Fruit fly (Drosophila melanogaster) whole organism, embryonic: ENCODE data around the gene tho2.

Experiments used
- Bteb2 ChIP-seq: fragments of 200-800 bp; sonication (Bioruptor generic); optimal IDR thresholded peaks from 2 replicates; lab custom pipeline; 2016; ENCODE audit warnings: missing biosample characterization, missing genetic modification characterization
- CG10274 ChIP-seq: fragments of 200-800 bp; sonication (Bioruptor generic); optimal IDR thresholded peaks from 3 replicates; lab custom pipeline; 2017; ENCODE audit warnings: missing biosample characterization, mild to moderate bottlenecking, missing genetic modification characterization
- CG10321 ChIP-seq: fragments of 200-800 bp; sonication (Bioruptor generic); IDR thresholded peaks from 2 replicates; pipeline ENCODE4 v1.3.6; 2022; ENCODE audit warnings: missing biosample characterization, missing genetic modification characterization
- CG13296 ChIP-seq: fragments of 200-800 bp; sonication (Bioruptor generic); optimal IDR thresholded peaks from 3 replicates; lab custom pipeline; 2018; ENCODE audit warnings: missing biosample characterization, mild to moderate bottlenecking, missing genetic modification characterization
- CG14710 ChIP-seq: fragments of 200-800 bp; sonication (Bioruptor generic); optimal IDR thresholded peaks from 3 replicates; lab custom pipeline; 2019; ENCODE audit warnings: missing biosample characterization, mild to moderate bottlenecking, missing genetic modification characterization, moderate library complexity
- CG17328 ChIP-seq: fragments of 200-800 bp; sonication (Bioruptor generic); IDR thresholded peaks from 2 replicates; pipeline ENCODE4 v1.3.6; 2022; ENCODE audit warnings: missing biosample characterization, missing genetic modification characterization
- CG17361 ChIP-seq: fragments of 200-800 bp; sonication (Bioruptor generic); IDR thresholded peaks from 3 replicates; pipeline ENCODE4 v1.3.6; 2022; ENCODE audit warnings: missing biosample characterization, missing genetic modification characterization
- CG2120 ChIP-seq: fragments of 200-800 bp; sonication (Bioruptor generic); optimal IDR thresholded peaks from 3 replicates; lab custom pipeline; 2016; ENCODE audit warnings: missing biosample characterization, missing genetic modification characterization
- CG33557 ChIP-seq: fragments of 200-800 bp; sonication (Bioruptor generic); optimal IDR thresholded peaks from 2 replicates; lab custom pipeline; 2019; ENCODE audit warnings: missing biosample characterization, mild to moderate bottlenecking, missing genetic modification characterization, moderate library complexity
- CG3407 ChIP-seq: fragments of 200-800 bp; sonication (Bioruptor generic); optimal IDR thresholded peaks from 2 replicates; lab custom pipeline; 2018; ENCODE audit warnings: missing biosample characterization, mild to moderate bottlenecking, missing genetic modification characterization
- CG4617 ChIP-seq: fragments of 200-800 bp; sonication (Bioruptor generic); optimal IDR thresholded peaks from 3 replicates; lab custom pipeline; 2016; ENCODE audit warnings: missing biosample characterization, missing genetic modification characterization, borderline replicate concordance
- CG6272 ChIP-seq: fragments of 200-800 bp; sonication (Bioruptor generic); IDR thresholded peaks from 2 replicates; pipeline ENCODE4 v1.3.6; 2022; ENCODE audit warnings: missing biosample characterization, missing genetic modification characterization
- CG7556 ChIP-seq: fragments of 200-800 bp; sonication (Bioruptor generic); optimal IDR thresholded peaks from 2 replicates; lab custom pipeline; 2017; ENCODE audit warnings: missing biosample characterization, mild to moderate bottlenecking, missing genetic modification characterization
- CG7745 ChIP-seq: fragments of 200-800 bp; sonication (Bioruptor generic); optimal IDR thresholded peaks from 2 replicates; lab custom pipeline; 2018; ENCODE audit warnings: missing biosample characterization, mild to moderate bottlenecking, missing genetic modification characterization, moderate library complexity
- D19A ChIP-seq: fragments of 200-800 bp; optimal IDR thresholded peaks from 3 replicates; lab custom pipeline; 2019; ENCODE audit warnings: missing biosample characterization, mild to moderate bottlenecking, missing genetic modification characterization, moderate library complexity
- Deaf1 ChIP-seq: fragments of 200-800 bp; optimal IDR thresholded peaks from 3 replicates; lab custom pipeline; 2019; ENCODE audit warnings: missing biosample characterization, mild to moderate bottlenecking, missing genetic modification characterization, moderate library complexity
- HHEX ChIP-seq: fragments of 200-800 bp; sonication (Bioruptor generic); optimal IDR thresholded peaks from 3 replicates; lab custom pipeline; 2017; ENCODE audit warnings: missing biosample characterization, mild to moderate bottlenecking, missing genetic modification characterization, missing genetic modification reagents
- HmgD ChIP-seq: fragments of 200-800 bp; sonication (Bioruptor generic); optimal IDR thresholded peaks from 3 replicates; lab custom pipeline; 2016; ENCODE audit warnings: missing biosample characterization, missing genetic modification characterization
- Hr51 ChIP-seq, 2 experiments: fragments of 200-800 bp; sonication (Bioruptor generic); optimal IDR thresholded peaks; 2 replicates in 1 of 2; 3 replicates in 1 of 2; lab custom pipeline; 2016 to 2018; ENCODE audit warnings: missing biosample characterization in 2 of 2, missing genetic modification characterization in 2 of 2, mild to moderate bottlenecking in 1 of 2, moderate library complexity in 1 of 2
- Lim3 ChIP-seq: fragments of 200-800 bp; sonication (Bioruptor generic); IDR thresholded peaks from 2 replicates; pipeline ENCODE4 v1.3.6; 2022; ENCODE audit warnings: missing biosample characterization, missing genetic modification characterization
- MESR4 ChIP-seq: fragments of 200-800 bp; sonication (Bioruptor generic); optimal IDR thresholded peaks from 2 replicates; lab custom pipeline; 2018; ENCODE audit warnings: missing biosample characterization, mild to moderate bottlenecking, missing genetic modification characterization, moderate library complexity
- MTF-1 ChIP-seq: fragments of 200-800 bp; sonication (Bioruptor generic); optimal IDR thresholded peaks from 2 replicates; lab custom pipeline; 2018; ENCODE audit warnings: missing biosample characterization, mild to moderate bottlenecking, missing genetic modification characterization, borderline replicate concordance
- Mad ChIP-seq: fragments of 200-800 bp; sonication (Bioruptor generic); optimal IDR thresholded peaks from 2 replicates; lab custom pipeline; 2016; ENCODE audit warnings: missing biosample characterization, missing genetic modification characterization
- NC2β ChIP-seq: fragments of 200-800 bp; sonication (Bioruptor generic); optimal IDR thresholded peaks from 2 replicates; lab custom pipeline; 2016; ENCODE audit warnings: missing biosample characterization, missing genetic modification characterization
- Nf-YC ChIP-seq: fragments of 200-800 bp; optimal IDR thresholded peaks from 3 replicates; lab custom pipeline; 2019; ENCODE audit warnings: missing biosample characterization, mild to moderate bottlenecking, missing genetic modification characterization, moderate library complexity
- Pdp1 ChIP-seq, 2 experiments: fragments of 200-800 bp; sonication (Bioruptor generic); optimal IDR thresholded peaks; 3 replicates each; lab custom pipeline; 2016; ENCODE audit warnings: missing biosample characterization in 2 of 2, missing genetic modification characterization in 2 of 2, mild to moderate bottlenecking in 1 of 2, moderate library complexity in 1 of 2
- Trl ChIP-seq, 3 experiments: fragments of >200 bp in 2 of 3; fragments of 200-800 bp in 1 of 3; sonication (Bioruptor generic) in 1 of 3; optimal IDR thresholded peaks; 2 replicates in 1 of 3; 3 replicates in 2 of 3; lab custom pipeline; 2016 to 2017; ENCODE audit warnings: missing biosample characterization in 1 of 3, missing genetic modification characterization in 1 of 3
- Usf ChIP-seq: fragments of 200-800 bp; sonication (Bioruptor generic); optimal IDR thresholded peaks from 2 replicates; lab custom pipeline; 2017; ENCODE audit warnings: missing genotype, missing biosample characterization, missing genetic modification characterization
- ato ChIP-seq: fragments of 200-800 bp; sonication (Bioruptor generic); IDR thresholded peaks from 2 replicates; pipeline ENCODE4 v1.3.6; 2022; ENCODE audit warnings: missing biosample characterization, missing genetic modification characterization; ENCODE audit not compliant: partially characterized antibody
- chm ChIP-seq: fragments of 200-800 bp; sonication (Bioruptor generic); IDR thresholded peaks from 2 replicates; pipeline ENCODE4 v1.3.6; 2022; ENCODE audit warnings: missing biosample characterization, missing genetic modification characterization
- crol ChIP-seq: fragments of 200-800 bp; sonication (Bioruptor generic); IDR thresholded peaks from 2 replicates; pipeline ENCODE4 v1.3.6; 2022; ENCODE audit warnings: missing biosample characterization, missing genetic modification characterization
- dan ChIP-seq: fragments of 200-800 bp; sonication (Bioruptor generic); IDR thresholded peaks from 2 replicates; pipeline ENCODE4 v1.3.6; 2022; ENCODE audit warnings: missing biosample characterization, missing genetic modification characterization
- dmrt99B ChIP-seq: fragments of 200-800 bp; sonication (Bioruptor generic); optimal IDR thresholded peaks from 2 replicates; lab custom pipeline; 2018; ENCODE audit warnings: missing biosample characterization, mild to moderate bottlenecking, missing genetic modification characterization, moderate library complexity
- eve ChIP-seq, 2 experiments: fragments of >200 bp; optimal IDR thresholded peaks; 2 replicates each; lab custom pipeline; 2017; ENCODE audit warnings: missing biosample characterization in 2 of 2, missing genetic modification characterization in 2 of 2
- gem ChIP-seq: fragments of 200-800 bp; sonication (Bioruptor generic); optimal IDR thresholded peaks from 2 replicates; lab custom pipeline; 2019; ENCODE audit warnings: missing biosample characterization, mild to moderate bottlenecking, missing genetic modification characterization, moderate library complexity
- insv ChIP-seq, 2 experiments: fragments of 200-800 bp; sonication (Bioruptor generic); optimal IDR thresholded peaks; 3 replicates each; lab custom pipeline; 2016 to 2018; ENCODE audit warnings: missing biosample characterization in 2 of 2, missing genetic modification characterization in 2 of 2
- inv ChIP-seq: fragments of 200-800 bp; sonication (Bioruptor generic); IDR thresholded peaks from 2 replicates; pipeline ENCODE4 v1.3.6; 2022; ENCODE audit warnings: missing biosample characterization, missing genetic modification characterization; ENCODE audit not compliant: partially characterized antibody
- lov ChIP-seq, 2 experiments: fragments of 200-800 bp in 1 of 2; fragments of >200 bp in 1 of 2; sonication (Bioruptor generic) in 1 of 2; IDR thresholded peaks in 1 of 2; optimal IDR thresholded peaks in 1 of 2; 2 replicates in 1 of 2; 3 replicates in 1 of 2; pipeline versions ENCODE4 v1.3.6 to Lab custom; 2017 to 2022; ENCODE audit warnings: missing biosample characterization in 1 of 2, missing genetic modification characterization in 1 of 2
- nom ChIP-seq: fragments of 200-800 bp; sonication (Bioruptor generic); optimal IDR thresholded peaks from 2 replicates; lab custom pipeline; 2017; ENCODE audit warnings: missing biosample characterization, missing genetic modification characterization, mild to moderate bottlenecking, moderate library complexity, missing genetic modification reagents
- pum ChIP-seq: fragments of 200-800 bp; sonication (Bioruptor generic); optimal IDR thresholded peaks from 2 replicates; lab custom pipeline; 2016; ENCODE audit warnings: missing biosample characterization, missing genetic modification characterization
- shn ChIP-seq: fragments of 200-800 bp; sonication (Bioruptor generic); optimal IDR thresholded peaks from 3 replicates; lab custom pipeline; 2016; ENCODE audit warnings: missing biosample characterization, missing genetic modification characterization
- wek ChIP-seq: fragments of 200-800 bp; sonication (Bioruptor generic); optimal IDR thresholded peaks from 3 replicates; lab custom pipeline; 2018; ENCODE audit warnings: missing biosample characterization, mild to moderate bottlenecking, missing genetic modification characterization, moderate library complexity
- z ChIP-seq: fragments of 200-800 bp; sonication (Bioruptor generic); IDR thresholded peaks from 3 replicates; pipeline ENCODE4 v1.3.6; 2022; ENCODE audit warnings: missing biosample characterization, missing genetic modification characterization
- zf30C ChIP-seq: fragments of 200-800 bp; sonication (Bioruptor generic); optimal IDR thresholded peaks from 3 replicates; lab custom pipeline; 2018; ENCODE audit warnings: missing biosample characterization, mild to moderate bottlenecking, missing genetic modification characterization
- zfh1 ChIP-seq: fragments of 200-800 bp; sonication (Bioruptor generic); IDR thresholded peaks from 3 replicates; pipeline ENCODE4 v1.3.6; 2022; ENCODE audit warnings: missing biosample characterization, missing genetic modification characterization

Gene tho2

dm6 chr2L:2165864-2166263 lies 20.9 kb upstream of the tho2 start (continued):
- TF ChIP-seq CG6272 (GFP tag; lab: Robert Waterston, UW) (no peak), Nf-YC (tag; lab: Kevin White, UChicago) (peak; percentile 21), CG33557 (GFP tag; lab: Kevin White, UChicago) (no peak), Pdp1 (GFP tag; optimal IDR thresholded peaks at IDR 0.05; lab: Kevin White, UChicago) (peak in 1 of 2 experiments; percentile 91), CG17361 (GFP tag; lab: Robert Waterston, UW) (no peak), inv (no peak), CG7745 (tag; lab: Kevin White, UChicago) (no peak), CG2120 (GFP tag; lab: Kevin White, UChicago) (no peak), CG17328 (GFP tag; lab: Robert Waterston, UW) (no peak), insv (GFP tag; optimal IDR thresholded peaks at IDR 0.05; lab: Kevin White, UChicago) (no peak), dan (GFP tag; lab: Robert Waterston, UW) (no peak), gem (tag; lab: Kevin White, UChicago) (no peak), CG10321 (GFP tag; lab: Robert Waterston, UW) (no peak), Lim3 (GFP tag; lab: Robert Waterston, UW) (no peak), crol (GFP tag; lab: Robert Waterston, UW) (peak; percentile 97), CG13296 (no peak), chm (GFP tag; lab: Robert Waterston, UW) (no peak), CG4617 (GFP tag; lab: Kevin White, UChicago) (no peak), dmrt99B (tag; lab: Kevin White, UChicago) (peak; percentile 5), zf30C (no peak), Deaf1 (peak; percentile 34), Usf (GFP tag; lab: Kevin White, UChicago) (no peak), zfh1 (GFP tag; lab: Robert Waterston, UW) (no peak), nom (GFP tag; lab: Kevin White, UChicago) (no peak), shn (GFP tag; lab: Kevin White, UChicago) (no peak), lov (optimal IDR thresholded peaks at IDR 0.05; lab: Kevin White, UChicago) (no peak), lov (GFP tag; IDR thresholded peaks at IDR 0.05; lab: Robert Waterston, UW) (no peak), CG3407 (no peak), CG14710 (no peak), MTF-1 (GFP tag; lab: Kevin White, UChicago) (no peak), D19A (tag; lab: Kevin White, UChicago) (no peak), HHEX (GFP tag; lab: Kevin White, UChicago) (peak; percentile 22), HmgD (GFP tag; lab: Kevin White, UChicago) (no peak), z (GFP tag; lab: Robert Waterston, UW) (no peak), CG10274 (GFP tag; lab: Kevin White, UChicago) (no peak), ato (GFP tag; lab: Robert Waterston, UW) (no peak), NC2β (GFP tag; lab: Kevin White, UChicago) (no peak), pum (no peak), Hr51 (GFP tag; optimal IDR thresholded peaks at IDR 0.05; lab: Kevin White, UChicago) (no peak), wek (GFP tag; lab: Kevin White, UChicago) (no peak), eve (GFP tag; optimal IDR thresholded peaks at IDR 0.05; lab: Kevin White, UChicago) (no peak), Trl (optimal IDR thresholded peaks at IDR 0.05; lab: Kevin White, UChicago) (peak in 1 of 2 experiments; percentile 15), Trl (GFP tag; optimal IDR thresholded peaks at IDR 0.05; lab: Kevin White, UChicago) (no peak), MESR4 (GFP tag; lab: Kevin White, UChicago) (no peak), CG7556 (no peak), Mad (GFP tag; lab: Kevin White, UChicago) (no peak), Bteb2 (GFP tag; lab: Kevin White, UChicago) (no peak)
- TF ChIP-seq, all 482 proteins: peak for 57
